Worm (Caenorhabditis elegans) whole organism, L1 larva: ENCODE measurements around the gene vps-11.

Source experiments
- C04F5.9 ChIP-seq: sonication (generic microtip); optimal IDR thresholded peaks from 2 replicates; lab custom pipeline; 2016; ENCODE audit warnings: missing genetic modification characterization, missing compliant biosample characterization
- C16A3.4 ChIP-seq: fragments of 150-350 bp; optimal IDR thresholded peaks from 2 replicates; lab custom pipeline; 2014; ENCODE audit warnings: missing biosample characterization, missing genetic modification characterization
- C34B4.2 ChIP-seq: sonication (generic microtip); optimal IDR thresholded peaks from 2 replicates; lab custom pipeline; 2017; ENCODE audit warnings: mild to moderate bottlenecking, missing genetic modification characterization, missing compliant biosample characterization
- F16B12.6 ChIP-seq: fragments of 150-350 bp; optimal IDR thresholded peaks from 2 replicates; lab custom pipeline; 2014; ENCODE audit warnings: missing biosample characterization, missing genetic modification characterization
- Y116A8C.19 ChIP-seq: sonication (generic microtip); optimal IDR thresholded peaks from 2 replicates; lab custom pipeline; 2016; ENCODE audit warnings: missing compliant biosample characterization, missing genetic modification characterization, borderline replicate concordance
- aha-1 ChIP-seq: fragments of 150-350 bp; optimal IDR thresholded peaks from 2 replicates; lab custom pipeline; 2014; ENCODE audit warnings: missing biosample characterization, missing genetic modification characterization
- blmp-1 ChIP-seq: fragments of 150-350 bp; optimal IDR thresholded peaks from 2 replicates; lab custom pipeline; 2014; ENCODE audit warnings: missing biosample characterization, missing genetic modification characterization
- ceh-63 ChIP-seq: fragments of 200-800 bp; sonication (Bioruptor generic); optimal IDR thresholded peaks from 2 replicates; lab custom pipeline; 2018; ENCODE audit warnings: mild to moderate bottlenecking, missing genetic modification characterization, missing compliant biosample characterization
- ceh-88 ChIP-seq: fragments of 200-800 bp; sonication (Bioruptor generic); IDR thresholded peaks from 2 replicates; pipeline ENCODE4 v1.3.6; 2022; ENCODE audit warnings: missing genetic modification characterization, missing compliant biosample characterization
- ceh-90 ChIP-seq: sonication (generic microtip); optimal IDR thresholded peaks from 2 replicates; lab custom pipeline; 2016; ENCODE audit warnings: missing genetic modification characterization, missing compliant biosample characterization
- ces-1 ChIP-seq: fragments of 150-350 bp; optimal IDR thresholded peaks from 2 replicates; lab custom pipeline; 2014; ENCODE audit warnings: missing biosample characterization, missing genetic modification reagents, missing genetic modification characterization
- dpl-1 ChIP-seq, 3 experiments: fragments of 150-350 bp in 2 of 3; sonication (generic microtip) in 1 of 3; optimal IDR thresholded peaks; 2 replicates each; lab custom pipeline; 2014 to 2017; ENCODE audit warnings: missing biosample characterization in 3 of 3, missing genetic modification characterization in 3 of 3, missing genetic modification reagents in 3 of 3
- dsc-1 ChIP-seq: sonication (generic microtip); optimal IDR thresholded peaks from 2 replicates; lab custom pipeline; 2016; ENCODE audit warnings: mild to moderate bottlenecking, missing genetic modification characterization, missing compliant biosample characterization
- efl-1 ChIP-seq, 4 experiments: fragments of 150-350 bp; optimal IDR thresholded peaks in 3 of 4; peaks in 1 of 4; 1 replicate in 1 of 4; 2 replicates in 3 of 4; lab custom pipeline; 2014; ENCODE audit warnings: missing biosample characterization in 2 of 4, missing genetic modification characterization in 2 of 4, missing genetic modification reagents in 2 of 4
- egl-13 ChIP-seq: sonication (generic microtip); optimal IDR thresholded peaks from 2 replicates; lab custom pipeline; 2016; ENCODE audit warnings: missing genotype, missing genetic modification reagents, missing genetic modification characterization, missing compliant biosample characterization
- egl-27 ChIP-seq, 2 experiments: fragments of 150-350 bp in 1 of 2; sonication (generic microtip); optimal IDR thresholded peaks; 3 replicates each; lab custom pipeline; 2017 to 2018; ENCODE audit warnings: missing biosample characterization in 2 of 2, missing genetic modification characterization in 2 of 2, missing genetic modification reagents in 2 of 2
- elt-2 ChIP-seq: sonication (generic microtip); optimal IDR thresholded peaks from 2 replicates; lab custom pipeline; 2016; ENCODE audit warnings: missing genetic modification characterization, mild to moderate bottlenecking, inconsistent platforms, missing compliant biosample characterization, missing genetic modification reagents
- ets-5 ChIP-seq: fragments of 200-800 bp; sonication (Bioruptor generic); IDR thresholded peaks from 2 replicates; pipeline ENCODE4 v1.3.6; 2022; ENCODE audit warnings: missing genetic modification characterization, missing compliant biosample characterization
- fkh-10 ChIP-seq: sonication (generic microtip); optimal IDR thresholded peaks from 2 replicates; lab custom pipeline; 2017; ENCODE audit warnings: missing biosample characterization, missing genetic modification reagents, missing genetic modification characterization
- fkh-4 ChIP-seq: sonication (generic microtip); optimal IDR thresholded peaks from 2 replicates; lab custom pipeline; 2016; ENCODE audit warnings: missing compliant biosample characterization, missing genetic modification characterization, borderline replicate concordance
- grh-1 ChIP-seq: fragments of 200-800 bp; sonication (Bioruptor generic); IDR thresholded peaks from 2 replicates; pipeline ENCODE4 v1.3.6; 2022; ENCODE audit warnings: missing genetic modification reagents, missing genetic modification characterization, missing compliant biosample characterization
- hlh-17 ChIP-seq: fragments of 200-800 bp; sonication (Bioruptor generic); optimal IDR thresholded peaks from 2 replicates; lab custom pipeline; 2018; ENCODE audit warnings: missing genetic modification characterization, mild to moderate bottlenecking, missing compliant biosample characterization, moderate library complexity, borderline replicate concordance
- hpl-2 ChIP-seq: fragments of 150-350 bp; optimal IDR thresholded peaks from 2 replicates; lab custom pipeline; 2014; ENCODE audit warnings: missing biosample characterization, missing genetic modification reagents, missing genetic modification characterization
- isw-1 ChIP-seq: fragments of 200-800 bp; sonication (Bioruptor generic); IDR thresholded peaks from 2 replicates; pipeline ENCODE4 v1.3.6; 2022; ENCODE audit warnings: missing genetic modification characterization, missing compliant biosample characterization
- lin-13 ChIP-seq: fragments of 150-350 bp; optimal IDR thresholded peaks from 2 replicates; lab custom pipeline; 2014; ENCODE audit warnings: missing biosample characterization, missing genetic modification reagents, missing genetic modification characterization
- lin-15B ChIP-seq: fragments of 150-350 bp; sonication (generic microtip); optimal IDR thresholded peaks from 3 replicates; lab custom pipeline; 2014; ENCODE audit warnings: missing biosample characterization, missing genetic modification characterization
- lsy-2 ChIP-seq, 2 experiments: fragments of 150-350 bp; optimal IDR thresholded peaks; 2 replicates each; lab custom pipeline; 2014; ENCODE audit warnings: missing biosample characterization in 2 of 2, missing genetic modification characterization in 2 of 2
- mef-2 ChIP-seq: fragments of 150-350 bp; optimal IDR thresholded peaks from 2 replicates; lab custom pipeline; 2014; ENCODE audit warnings: missing biosample characterization, missing genetic modification characterization
- nhr-11 ChIP-seq: fragments of 150-350 bp; optimal IDR thresholded peaks from 2 replicates; lab custom pipeline; 2014; ENCODE audit warnings: missing biosample characterization, missing genetic modification characterization
- nhr-12 ChIP-seq: sonication (generic microtip); optimal IDR thresholded peaks from 2 replicates; lab custom pipeline; 2017; ENCODE audit warnings: missing biosample characterization, missing genetic modification characterization
- nhr-19 ChIP-seq: fragments of 200-800 bp; sonication (Bioruptor generic); conservative IDR thresholded peaks from 2 replicates; pipeline ENCODE4 v1.3.6; 2022; ENCODE audit warnings: missing genetic modification characterization, missing compliant biosample characterization
- nhr-237 ChIP-seq: fragments of 150-350 bp; optimal IDR thresholded peaks from 2 replicates; lab custom pipeline; 2014; ENCODE audit warnings: missing biosample characterization, missing genetic modification characterization
- nhr-77 ChIP-seq: fragments of 150-350 bp; optimal IDR thresholded peaks from 2 replicates; lab custom pipeline; 2014; ENCODE audit warnings: missing biosample characterization, missing genetic modification characterization
- nhr-85 ChIP-seq: sonication (generic microtip); peaks from one replicate; lab custom pipeline; 2016; ENCODE audit warnings: missing genetic modification characterization, inconsistent platforms, missing compliant biosample characterization
- nhr-90 ChIP-seq: sonication (generic microtip); optimal IDR thresholded peaks from 2 replicates; lab custom pipeline; 2016; ENCODE audit warnings: mild to moderate bottlenecking, missing genetic modification characterization, missing compliant biosample characterization; ENCODE audit not compliant: poor library complexity
- pag-3 ChIP-seq: sonication (generic microtip); optimal IDR thresholded peaks from 2 replicates; lab custom pipeline; 2017; ENCODE audit warnings: missing genetic modification characterization, mild to moderate bottlenecking, missing compliant biosample characterization, antibody characterized with exemption, borderline replicate concordance; ENCODE audit not compliant: insufficient read depth
- pqm-1 ChIP-seq: sonication (generic microtip); optimal IDR thresholded peaks from 3 replicates; lab custom pipeline; 2017; ENCODE audit warnings: missing biosample characterization, missing genetic modification characterization
- rnt-1 ChIP-seq: sonication (generic microtip); optimal IDR thresholded peaks from 2 replicates; lab custom pipeline; 2016; ENCODE audit warnings: mild to moderate bottlenecking, missing genetic modification characterization, moderate library complexity, missing compliant biosample characterization
- skn-1 ChIP-seq: fragments of 150-350 bp; optimal IDR thresholded peaks from 2 replicates; lab custom pipeline; 2014; ENCODE audit warnings: missing biosample characterization, missing genetic modification characterization
- sox-4 ChIP-seq: sonication (generic microtip); optimal IDR thresholded peaks from 2 replicates; lab custom pipeline; 2016; ENCODE audit warnings: missing genetic modification characterization, missing compliant biosample characterization
- sptf-1 ChIP-seq: fragments of 150-350 bp; optimal IDR thresholded peaks from 2 replicates; lab custom pipeline; 2014; ENCODE audit warnings: missing biosample characterization, missing genetic modification characterization
- sup-37 ChIP-seq: fragments of 200-800 bp; sonication (Bioruptor generic); optimal IDR thresholded peaks from 2 replicates; lab custom pipeline; 2018; ENCODE audit warnings: mild to moderate bottlenecking, missing genetic modification characterization, missing compliant biosample characterization
- swsn-7 ChIP-seq: sonication (generic microtip); optimal IDR thresholded peaks from 2 replicates; lab custom pipeline; 2016; ENCODE audit warnings: missing genetic modification characterization, missing compliant biosample characterization
- tbx-2 ChIP-seq: sonication (generic microtip); optimal IDR thresholded peaks from 2 replicates; lab custom pipeline; 2016; ENCODE audit warnings: missing genetic modification characterization, missing compliant biosample characterization
- tlp-1 ChIP-seq: fragments of 150-350 bp; optimal IDR thresholded peaks from 2 replicates; lab custom pipeline; 2014; ENCODE audit warnings: missing biosample characterization, missing genetic modification characterization
- unc-130 ChIP-seq: fragments of 150-350 bp; optimal IDR thresholded peaks from 2 replicates; lab custom pipeline; 2017; ENCODE audit warnings: missing biosample characterization, missing genetic modification characterization, inconsistent platforms
- unc-30 ChIP-seq: sonication (generic microtip); optimal IDR thresholded peaks from 2 replicates; lab custom pipeline; 2017; ENCODE audit warnings: missing biosample characterization, missing genetic modification characterization
- unc-86 ChIP-seq: sonication (generic microtip); optimal IDR thresholded peaks from 2 replicates; lab custom pipeline; 2016; ENCODE audit warnings: missing genetic modification characterization, missing compliant biosample characterization
- unc-98 ChIP-seq: fragments of 200-800 bp; sonication (Bioruptor generic); IDR thresholded peaks from 2 replicates; pipeline ENCODE4 v1.3.6; 2022; ENCODE audit warnings: missing genetic modification characterization, missing compliant biosample characterization
- ztf-11 ChIP-seq, 2 experiments: sonication (generic microtip); optimal IDR thresholded peaks; 2 replicates each; lab custom pipeline; 2016 to 2017; ENCODE audit warnings: missing genetic modification characterization in 2 of 2, missing biosample characterization in 1 of 2, missing compliant biosample characterization in 1 of 2
- ztf-4 ChIP-seq: fragments of 150-350 bp; optimal IDR thresholded peaks from 2 replicates; lab custom pipeline; 2014; ENCODE audit warnings: missing biosample characterization, missing genetic modification characterization

The vps-11 gene

ce11 chrII:10793393-10793792 is at the start of gene vps-11:
TSS of gene vps-11 (minus strand) at chrII:10793493.
- no peak for TF ChIP-seq hlh-17 (GFP tag; lab: Kevin White, UChicago)
- TF ChIP-seq F16B12.6 = no peak
- TF ChIP-seq elt-2 (tag; lab: Kevin White, UChicago) = no peak
- no peak for TF ChIP-seq unc-30
- no peak for TF ChIP-seq nhr-11 (tag; lab: Kevin White, UChicago)
- TF ChIP-seq nhr-237 (tag; lab: Kevin White, UChicago) = no peak
- TF ChIP-seq ceh-88 (GFP tag; lab: Robert Waterston, UW) = no peak
- no peak for TF ChIP-seq skn-1
- TF ChIP-seq ceh-90 = no peak
- TF ChIP-seq, all 84 proteins: peak for 0

- TF ChIP-seq ceh-63 (GFP tag; lab: Kevin White, UChicago) = no peak
- no peak for TF ChIP-seq nhr-12
- TF ChIP-seq hpl-2 = no peak
- TF ChIP-seq lin-13 (GFP tag; lab: Kevin White, UChicago) = peak; percentile 84
- no peak for TF ChIP-seq nhr-11 (tag; lab: Kevin White, UChicago)
- TF ChIP-seq tlp-1 = no peak
- TF ChIP-seq ces-1 = no peak
- no peak for TF ChIP-seq sptf-1 (tag; lab: Kevin White, UChicago)
- TF ChIP-seq efl-1 (optimal IDR thresholded peaks at IDR 0.05; lab: Kevin White, UChicago) = peak; percentile 69 to 78
- peak; percentile 62 to 98 for TF ChIP-seq efl-1 (GFP tag; optimal IDR thresholded peaks at IDR 0.05 in 1 of 2; lab: Kevin White, UChicago)
- TF ChIP-seq pqm-1 (tag; lab: Kevin White, UChicago) = no peak
- TF ChIP-seq mef-2 (tag; lab: Kevin White, UChicago) = peak; percentile 30
- peak; percentile 88 for TF ChIP-seq dsc-1 (tag; lab: Kevin White, UChicago)
- peak; percentile 82 for TF ChIP-seq nhr-85 (tag; lab: Kevin White, UChicago)
- TF ChIP-seq fkh-4 (tag; lab: Kevin White, UChicago) = peak; percentile 39
- peak in 1 of 2 experiments; percentile 54 for TF ChIP-seq egl-27 (tag; optimal IDR thresholded peaks at IDR 0.05; lab: Kevin White, UChicago)
- TF ChIP-seq elt-2 (tag; lab: Kevin White, UChicago) = peak; percentile 55
- 0 out of 2 replicates have a peak, but pooled peaks have one; percentile 25 for TF ChIP-seq unc-98
- peak; percentile 85 for TF ChIP-seq C04F5.9
- peak; percentile 66 for TF ChIP-seq sox-4
- TF ChIP-seq F16B12.6 = peak; percentile 59
- TF ChIP-seq aha-1 (tag; lab: Kevin White, UChicago) = no peak
- TF ChIP-seq swsn-7 (tag; lab: Kevin White, UChicago) = peak; percentile 86
- TF ChIP-seq nhr-19 (GFP tag; lab: Robert Waterston, UW) = peak; percentile 85
- TF ChIP-seq fkh-10 (GFP tag; lab: Kevin White, UChicago) = peak; percentile 78
- peak; percentile 58 to 70 (median 69) for TF ChIP-seq dpl-1 (GFP tag; optimal IDR thresholded peaks at IDR 0.05; lab: Kevin White, UChicago)
- TF ChIP-seq ztf-11 (tag; optimal IDR thresholded peaks at IDR 0.05; lab: Kevin White, UChicago) = peak in 1 of 2 experiments; percentile 19
- peak; percentile 84 for TF ChIP-seq tbx-2
- TF ChIP-seq ceh-88 (GFP tag; lab: Robert Waterston, UW) = peak; percentile 59; the same call in 1 of the 2 replicates
- TF ChIP-seq blmp-1 (tag; lab: Kevin White, UChicago) = no peak
- peak; percentile 39 for TF ChIP-seq isw-1 (GFP tag; lab: Robert Waterston, UW)
- no peak for TF ChIP-seq lin-15B (tag; lab: Kevin White, UChicago)
- TF ChIP-seq nhr-90 (tag; lab: Kevin White, UChicago) = peak; percentile 87
- peak; percentile 88 for TF ChIP-seq C16A3.4 (tag; lab: Kevin White, UChicago)
- TF ChIP-seq sup-37 (GFP tag; lab: Kevin White, UChicago) = no peak
- TF ChIP-seq grh-1 (GFP tag; lab: Robert Waterston, UW) = peak; percentile 46
- no peak for TF ChIP-seq ets-5 (GFP tag; lab: Robert Waterston, UW)
- no peak for TF ChIP-seq C34B4.2 (tag; lab: Kevin White, UChicago)
- no peak for TF ChIP-seq pag-3
- TF ChIP-seq egl-13 = peak; percentile 63
- peak; percentile 62 for TF ChIP-seq unc-86
- peak; percentile 77 to 79 for TF ChIP-seq lsy-2 (tag; optimal IDR thresholded peaks at IDR 0.05; lab: Kevin White, UChicago)
- TF ChIP-seq nhr-77 = peak; percentile 63
- TF ChIP-seq ztf-4 (tag; lab: Kevin White, UChicago) = peak; percentile 58
- TF ChIP-seq Y116A8C.19 (tag; lab: Kevin White, UChicago) = no peak
- peak; percentile 80 for TF ChIP-seq unc-130
- peak; percentile 93 for TF ChIP-seq rnt-1 (tag; lab: Kevin White, UChicago)
Measured at ce11 chrII:10840067-10840466, 46.8 kb upstream of the vps-11 start.
